Worm (Caenorhabditis elegans): Measurements from ENCODE around the gene cisd-1.

The cisd-1 gene

ce11 chrII:11452498-11453005 is 16.9 kb downstream of the cisd-1 start, which contains the start of gene rsp-2:
Gene rsp-2, minus strand, starts transcription at chrII:11452955.
- TF ChIP-seq blmp-1 (tag; optimal IDR thresholded peaks at IDR 0.05): no peak
- TF ChIP-seq ces-1 (GFP tag; optimal IDR thresholded peaks at IDR 0.05): no peak
- TF ChIP-seq ceh-39 (tag; optimal IDR thresholded peaks at IDR 0.05): no peak
- TF ChIP-seq drap-1 (GFP tag; optimal IDR thresholded peaks at IDR 0.05): no peak
- no peak for TF ChIP-seq nhr-237 (tag; optimal IDR thresholded peaks at IDR 0.05)
- TF ChIP-seq ham-2 (GFP tag; optimal IDR thresholded peaks at IDR 0.05): no peak
- TF ChIP-seq unc-62 (GFP tag; optimal IDR thresholded peaks at IDR 0.05): no peak
- TF ChIP-seq elt-1 (tag; optimal IDR thresholded peaks at IDR 0.05; ENCODE audit: borderline replicate concordance, insufficient read depth): no peak
- no peak for TF ChIP-seq mls-2 (tag; optimal IDR thresholded peaks at IDR 0.05)
- no peak for TF ChIP-seq bed-3 (GFP tag; optimal IDR thresholded peaks at IDR 0.05)
- TF ChIP-seq lsy-2 (tag; optimal IDR thresholded peaks at IDR 0.05): no peak
- no peak for TF ChIP-seq pha-4 (tag; optimal IDR thresholded peaks at IDR 0.05)
- TF ChIP-seq tbx-8 (GFP tag; optimal IDR thresholded peaks at IDR 0.05): no peak
- TF ChIP-seq snpc-4 (tag; optimal IDR thresholded peaks at IDR 0.05): no peak
- no peak for TF ChIP-seq mab-5 (tag; optimal IDR thresholded peaks at IDR 0.05)

ce11 chrII:11451738-11452137 is 17.7 kb downstream of the cisd-1 start:
- TF ChIP-seq sem-2 (GFP tag; optimal IDR thresholded peaks at IDR 0.05) (no peak), nhr-28 (tag; optimal IDR thresholded peaks at IDR 0.05) (no peak), ham-2 (GFP tag; optimal IDR thresholded peaks at IDR 0.05) (no peak), mls-2 (tag; optimal IDR thresholded peaks at IDR 0.05) (no peak), tbx-8 (GFP tag; optimal IDR thresholded peaks at IDR 0.05) (no peak), ceh-43 (GFP tag; optimal IDR thresholded peaks at IDR 0.05) (no peak), elt-3 (tag; optimal IDR thresholded peaks at IDR 0.05) (no peak), mab-5 (tag; optimal IDR thresholded peaks at IDR 0.05) (no peak), flh-1 (GFP tag; optimal IDR thresholded peaks at IDR 0.05) (no peak), unc-120 (tag; optimal IDR thresholded peaks at IDR 0.05; ENCODE audit: poor library complexity, severe bottlenecking) (no peak), nhr-237 (tag; optimal IDR thresholded peaks at IDR 0.05) (no peak), M03D4.4 (tag; optimal IDR thresholded peaks at IDR 0.05) (no peak), blmp-1 (tag; optimal IDR thresholded peaks at IDR 0.05) (no peak), snpc-4 (tag; optimal IDR thresholded peaks at IDR 0.05) (no peak), bed-3 (GFP tag; optimal IDR thresholded peaks at IDR 0.05) (no peak)

ce11 chrII:11450882-11451281 is 18.5 kb downstream of the cisd-1 start:
- TF ChIP-seq ztf-11 (tag; optimal IDR thresholded peaks at IDR 0.05) (no peak), sem-2 (GFP tag; optimal IDR thresholded peaks at IDR 0.05) (no peak), mls-2 (tag; optimal IDR thresholded peaks at IDR 0.05) (no peak), tbx-8 (GFP tag; optimal IDR thresholded peaks at IDR 0.05) (no peak), mep-1 (tag; optimal IDR thresholded peaks at IDR 0.05) (no peak), nhr-237 (tag; optimal IDR thresholded peaks at IDR 0.05) (no peak), ceh-39 (tag; optimal IDR thresholded peaks at IDR 0.05) (no peak), blmp-1 (tag; optimal IDR thresholded peaks at IDR 0.05) (no peak)

ce11 chrII:11448753-11449152 is 20.7 kb downstream of the cisd-1 start, which contains the start of gene W02B12.1:
Gene W02B12.1, plus strand, starts transcription at chrII:11449021.
- TF ChIP-seq drap-1 (GFP tag; optimal IDR thresholded peaks at IDR 0.05) (no peak), elt-1 (tag; optimal IDR thresholded peaks at IDR 0.05; ENCODE audit: borderline replicate concordance, insufficient read depth) (no peak), sem-2 (GFP tag; optimal IDR thresholded peaks at IDR 0.05) (no peak), ztf-11 (tag; optimal IDR thresholded peaks at IDR 0.05) (no peak), elt-3 (tag; optimal IDR thresholded peaks at IDR 0.05) (no peak), nhr-12 (tag; optimal IDR thresholded peaks at IDR 0.05) (no peak), cnd-1 (tag; optimal IDR thresholded peaks at IDR 0.05) (no peak), ceh-39 (tag; optimal IDR thresholded peaks at IDR 0.05) (no peak), unc-39 (tag; optimal IDR thresholded peaks at IDR 0.05) (no peak), ceh-83 (GFP tag; optimal IDR thresholded peaks at IDR 0.05) (no peak), flh-1 (GFP tag; optimal IDR thresholded peaks at IDR 0.05) (no peak), lin-32 (GFP tag; optimal IDR thresholded peaks at IDR 0.05) (no peak)

- no peak for TF ChIP-seq flh-1 (GFP tag; optimal IDR thresholded peaks at IDR 0.05)
- TF ChIP-seq mab-5 (tag; optimal IDR thresholded peaks at IDR 0.05): no peak
- no peak for TF ChIP-seq elt-1 (tag; optimal IDR thresholded peaks at IDR 0.05; ENCODE audit: borderline replicate concordance, insufficient read depth)
- no peak for TF ChIP-seq ztf-11 (tag; optimal IDR thresholded peaks at IDR 0.05)
- no peak for TF ChIP-seq mep-1 (tag; optimal IDR thresholded peaks at IDR 0.05)
- TF ChIP-seq sptf-1 (tag; optimal IDR thresholded peaks at IDR 0.05): no peak
- TF ChIP-seq nhr-12 (tag; optimal IDR thresholded peaks at IDR 0.05): no peak
- TF ChIP-seq nhr-28 (tag; optimal IDR thresholded peaks at IDR 0.05): no peak
- no peak for TF ChIP-seq unc-120 (tag; optimal IDR thresholded peaks at IDR 0.05; ENCODE audit: poor library complexity, severe bottlenecking)
- TF ChIP-seq ceh-43 (GFP tag; optimal IDR thresholded peaks at IDR 0.05): no peak
- no peak for TF ChIP-seq tbx-8 (GFP tag; optimal IDR thresholded peaks at IDR 0.05)
- TF ChIP-seq lin-32 (GFP tag; optimal IDR thresholded peaks at IDR 0.05): no peak
- TF ChIP-seq lsy-2 (tag; optimal IDR thresholded peaks at IDR 0.05): no peak
- no peak for TF ChIP-seq ham-2 (GFP tag; optimal IDR thresholded peaks at IDR 0.05)
- TF ChIP-seq unc-62 (GFP tag; optimal IDR thresholded peaks at IDR 0.05): no peak
- TF ChIP-seq blmp-1 (tag; optimal IDR thresholded peaks at IDR 0.05): no peak
- TF ChIP-seq elt-3 (tag; optimal IDR thresholded peaks at IDR 0.05): no peak
- TF ChIP-seq nhr-237 (tag; optimal IDR thresholded peaks at IDR 0.05): no peak
Measured at ce11 chrII:11444973-11445372, 24.5 kb downstream of the cisd-1 start, which contains the start of gene W02B12.13. Gene W02B12.13, plus strand, starts transcription at chrII:11445273.
